Worm (Caenorhabditis elegans) whole organism, early embryonic: ENCODE measurements around the gene drp-1.

Experiments
- B0310.2 ChIP-seq: sonication (generic microtip); optimal IDR thresholded peaks from 2 replicates; lab custom pipeline; 2016; ENCODE audit warnings: mild to moderate bottlenecking, missing genetic modification characterization, missing compliant biosample characterization
- F13C5.2 ChIP-seq: sonication (generic microtip); optimal IDR thresholded peaks from 2 replicates; lab custom pipeline; 2017; ENCODE audit warnings: mild to moderate bottlenecking, missing genetic modification characterization, inconsistent platforms, missing compliant biosample characterization
- aly-1 ChIP-seq: sonication (generic microtip); optimal IDR thresholded peaks from 2 replicates; lab custom pipeline; 2016; ENCODE audit warnings: missing genetic modification characterization, missing compliant biosample characterization
- ama-1 ChIP-seq: fragments of 150-350 bp; optimal IDR thresholded peaks from 2 replicates; lab custom pipeline; 2014
- ceh-13 ChIP-seq: fragments of 200-800 bp; sonication (Bioruptor generic); optimal IDR thresholded peaks from 2 replicates; lab custom pipeline; 2018; ENCODE audit warnings: mild to moderate bottlenecking, missing genetic modification characterization, missing compliant biosample characterization
- ceh-36 ChIP-seq: sonication (generic microtip); optimal IDR thresholded peaks from 2 replicates; lab custom pipeline; 2016; ENCODE audit warnings: missing genetic modification characterization, inconsistent platforms, missing compliant biosample characterization
- ets-7 ChIP-seq: sonication (generic microtip); optimal IDR thresholded peaks from 2 replicates; lab custom pipeline; 2016; ENCODE audit warnings: missing genotype, missing genetic modification characterization, missing compliant biosample characterization
- flt-1 ChIP-seq: fragments of 200-800 bp; sonication (Bioruptor generic); IDR thresholded peaks from 2 replicates; pipeline ENCODE4 v1.3.6; 2022; ENCODE audit warnings: missing genetic modification characterization, missing compliant biosample characterization
- hmbx-1 ChIP-seq: sonication (generic microtip); optimal IDR thresholded peaks from 2 replicates; lab custom pipeline; 2016; ENCODE audit warnings: mild to moderate bottlenecking, missing genetic modification characterization, missing compliant biosample characterization
- hmg-4 ChIP-seq: fragments of 200-800 bp; sonication (Bioruptor generic); optimal IDR thresholded peaks from 2 replicates; lab custom pipeline; 2018; ENCODE audit warnings: mild to moderate bottlenecking, missing genetic modification characterization, missing compliant biosample characterization
- hnd-1 ChIP-seq: sonication (generic microtip); optimal IDR thresholded peaks from 2 replicates; lab custom pipeline; 2016; ENCODE audit warnings: missing genetic modification characterization, missing compliant biosample characterization
- pes-1 ChIP-seq: fragments of 200-800 bp; sonication (Bioruptor generic); IDR thresholded peaks from 2 replicates; pipeline ENCODE4 v1.3.6; 2022; ENCODE audit warnings: missing genetic modification reagents, missing genetic modification characterization, missing compliant biosample characterization
- scrt-1 ChIP-seq: fragments of 200-800 bp; sonication (Bioruptor generic); IDR thresholded peaks from 2 replicates; pipeline ENCODE4 v1.3.6; 2022; ENCODE audit warnings: missing genetic modification characterization, missing compliant biosample characterization
- sea-1 ChIP-seq: fragments of 200-800 bp; sonication (Bioruptor generic); conservative IDR thresholded peaks from 2 replicates; pipeline ENCODE4 v1.3.6; 2022; ENCODE audit warnings: missing genetic modification characterization, missing compliant biosample characterization
- tbx-11 ChIP-seq: fragments of 200-800 bp; sonication (Bioruptor generic); IDR thresholded peaks from 2 replicates; pipeline ENCODE4 v1.3.6; 2022; ENCODE audit warnings: missing genetic modification characterization, missing compliant biosample characterization
- tbx-37 ChIP-seq: fragments of 200-800 bp; sonication (Bioruptor generic); conservative IDR thresholded peaks from 2 replicates; pipeline ENCODE4 v1.3.6; 2022; ENCODE audit warnings: missing genetic modification reagents, missing genetic modification characterization, missing compliant biosample characterization
- tra-4 ChIP-seq: sonication (generic microtip); optimal IDR thresholded peaks from 2 replicates; lab custom pipeline; 2017; ENCODE audit warnings: missing genetic modification characterization, missing compliant biosample characterization

The drp-1 gene

DNA sequence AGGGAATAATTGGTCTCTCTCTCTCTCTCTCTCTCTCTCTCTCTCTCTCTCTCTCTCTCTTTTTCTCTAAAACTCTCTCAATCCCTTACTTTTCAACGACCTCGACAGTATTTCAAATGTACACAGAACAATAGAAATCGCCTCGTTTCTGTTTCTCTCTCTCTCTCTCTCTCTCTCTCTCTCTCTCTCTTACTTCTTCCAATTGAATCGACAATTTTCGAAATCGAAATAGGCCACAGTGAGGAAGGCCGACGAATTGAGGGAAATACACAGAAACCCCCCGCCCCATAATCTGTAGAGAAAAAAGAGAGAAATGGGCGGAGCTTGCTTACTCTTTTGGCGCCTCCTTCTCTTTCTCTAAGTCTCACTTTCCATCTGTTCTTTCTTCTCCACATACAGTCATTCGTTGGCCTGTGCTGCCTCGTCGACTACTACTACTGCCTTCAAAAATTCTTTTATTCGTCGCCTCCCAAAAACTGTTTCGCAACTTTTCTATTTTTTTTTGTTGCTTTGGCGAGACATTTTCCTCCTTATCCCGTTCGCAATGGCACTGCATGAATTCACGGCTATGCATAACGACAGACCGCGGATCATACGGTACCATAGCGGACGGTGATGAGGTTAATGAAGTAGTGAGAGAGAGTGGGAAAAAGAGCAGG lies 23.3 kb downstream of the drp-1 start:
- TF ChIP-seq F13C5.2 (tag; lab: Kevin White, UChicago), result no peak
- no peak for TF ChIP-seq B0310.2
- no peak for TF ChIP-seq hmg-4 (GFP tag; lab: Kevin White, UChicago)
- no peak for TF ChIP-seq pes-1 (GFP tag; lab: Robert Waterston, UW)
- TF ChIP-seq tra-4 (tag; lab: Kevin White, UChicago), result no peak
- no peak for TF ChIP-seq ets-7 (tag; lab: Kevin White, UChicago)
- TF ChIP-seq aly-1, result no peak
- no peak for TF ChIP-seq tbx-37 (GFP tag; lab: Robert Waterston, UW)
- TF ChIP-seq hmbx-1, result no peak
- TF ChIP-seq hnd-1 (tag; lab: Kevin White, UChicago), result no peak
- TF ChIP-seq tbx-11 (GFP tag; lab: Robert Waterston, UW), result no peak
- no peak for TF ChIP-seq sea-1 (GFP tag; lab: Robert Waterston, UW)
- no peak for TF ChIP-seq ama-1

- no peak for TF ChIP-seq ceh-13 (GFP tag; lab: Kevin White, UChicago)
- TF ChIP-seq scrt-1 (GFP tag; lab: Robert Waterston, UW), result no peak
- TF ChIP-seq tbx-37 (GFP tag; lab: Robert Waterston, UW), result no peak
- no peak for TF ChIP-seq hnd-1 (tag; lab: Kevin White, UChicago)
- no peak for TF ChIP-seq flt-1 (GFP tag; lab: Robert Waterston, UW)
- no peak for TF ChIP-seq ets-7 (tag; lab: Kevin White, UChicago)
- TF ChIP-seq tbx-11 (GFP tag; lab: Robert Waterston, UW), result no peak
- no peak for TF ChIP-seq tra-4 (tag; lab: Kevin White, UChicago)
- TF ChIP-seq ceh-36 (tag; lab: Kevin White, UChicago), result no peak
- no peak for TF ChIP-seq B0310.2
These were observed 25.0 kb downstream of the drp-1 start for ce11 chrIV:5563280-5563679.

DNA sequence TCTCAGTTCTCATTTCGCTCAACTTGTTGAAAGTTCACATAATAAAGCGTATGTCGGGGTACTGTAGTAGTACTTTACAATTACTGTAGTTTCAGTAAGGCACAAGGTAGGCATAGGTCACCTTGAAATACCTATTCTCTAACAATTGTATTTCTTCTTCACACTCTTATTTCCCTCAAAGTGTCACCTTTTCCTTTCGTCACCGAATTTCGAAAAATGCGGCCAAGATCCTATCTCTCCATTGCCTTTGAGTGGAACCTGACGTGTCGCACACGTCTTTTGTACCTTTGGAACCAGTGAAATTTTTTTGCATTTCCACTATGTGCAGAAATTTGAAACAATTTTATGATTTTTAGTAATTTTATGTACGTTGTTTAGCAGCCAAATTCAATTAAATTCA lies 26.0 kb downstream of the drp-1 start:
- TF ChIP-seq sea-1 (GFP tag; lab: Robert Waterston, UW), result no peak
- no peak for TF ChIP-seq tbx-37 (GFP tag; lab: Robert Waterston, UW)
- TF ChIP-seq hnd-1 (tag; lab: Kevin White, UChicago), result no peak
- no peak for TF ChIP-seq flt-1 (GFP tag; lab: Robert Waterston, UW)
- no peak for TF ChIP-seq ceh-13 (GFP tag; lab: Kevin White, UChicago)
- TF ChIP-seq tbx-11 (GFP tag; lab: Robert Waterston, UW), result no peak
- TF ChIP-seq pes-1 (GFP tag; lab: Robert Waterston, UW), result no peak
- no peak for TF ChIP-seq scrt-1 (GFP tag; lab: Robert Waterston, UW)
- TF ChIP-seq ama-1, result no peak
- no peak for TF ChIP-seq ceh-36 (tag; lab: Kevin White, UChicago)
- TF ChIP-seq F13C5.2 (tag; lab: Kevin White, UChicago), result no peak
- no peak for TF ChIP-seq ets-7 (tag; lab: Kevin White, UChicago)
- no peak for TF ChIP-seq tra-4 (tag; lab: Kevin White, UChicago)
- no peak for TF ChIP-seq B0310.2
- no peak for TF ChIP-seq hmbx-1

DNA sequence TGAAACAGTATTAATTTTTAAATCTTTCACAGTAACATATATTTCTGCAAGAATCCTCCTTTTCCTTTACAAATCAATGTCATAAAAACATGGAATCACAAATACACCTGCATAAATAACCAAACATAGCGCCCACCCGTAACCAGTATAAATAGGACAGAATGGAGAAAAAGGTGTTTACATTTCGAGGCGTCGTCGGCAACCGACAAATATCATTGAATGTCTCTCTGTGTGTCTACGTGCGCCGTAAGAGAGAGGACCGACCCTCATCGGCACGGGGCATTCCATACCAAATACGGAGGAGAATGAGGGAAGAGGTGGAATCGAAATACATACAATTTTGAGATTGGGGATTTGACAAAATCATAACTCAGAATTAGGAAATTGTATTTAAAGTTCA lies 26.8 kb downstream of the drp-1 start:
- TF ChIP-seq sea-1 (GFP tag; lab: Robert Waterston, UW) (no peak), F13C5.2 (tag; lab: Kevin White, UChicago) (no peak), ets-7 (tag; lab: Kevin White, UChicago) (no peak)

DNA sequence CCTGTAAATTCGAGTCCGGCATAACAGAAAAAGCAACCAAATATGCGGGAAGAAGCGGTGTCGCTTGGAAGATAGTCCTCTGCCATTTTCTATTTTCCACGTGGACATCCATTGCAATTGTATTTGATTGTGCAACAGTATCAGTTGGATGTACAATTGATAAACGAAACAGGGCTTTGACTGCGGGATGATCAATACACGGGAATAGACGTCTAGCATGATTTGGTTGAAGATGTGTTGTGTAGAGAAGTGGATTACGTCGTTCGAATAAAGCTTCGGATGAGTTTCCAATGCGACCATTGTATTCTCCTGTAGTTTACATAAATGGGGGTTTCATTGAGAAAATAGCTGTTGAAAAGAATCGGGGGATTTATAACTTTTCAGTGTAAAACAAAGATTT lies 34.4 kb downstream of the drp-1 start:
- TF ChIP-seq hmbx-1 (no peak), flt-1 (GFP tag; lab: Robert Waterston, UW) (no peak), sea-1 (GFP tag; lab: Robert Waterston, UW) (no peak), scrt-1 (GFP tag; lab: Robert Waterston, UW) (no peak), tbx-37 (GFP tag; lab: Robert Waterston, UW) (no peak), pes-1 (GFP tag; lab: Robert Waterston, UW) (no peak), F13C5.2 (tag; lab: Kevin White, UChicago) (no peak), hnd-1 (tag; lab: Kevin White, UChicago) (no peak), hmg-4 (GFP tag; lab: Kevin White, UChicago) (no peak), ets-7 (tag; lab: Kevin White, UChicago) (no peak), ceh-13 (GFP tag; lab: Kevin White, UChicago) (no peak), ceh-36 (tag; lab: Kevin White, UChicago) (no peak), aly-1 (no peak), ama-1 (no peak), tbx-11 (GFP tag; lab: Robert Waterston, UW) (no peak), tra-4 (tag; lab: Kevin White, UChicago) (no peak), B0310.2 (no peak)

- TF ChIP-seq ceh-36 (tag; lab: Kevin White, UChicago) (no peak), tra-4 (tag; lab: Kevin White, UChicago) (no peak), sea-1 (GFP tag; lab: Robert Waterston, UW) (no peak), scrt-1 (GFP tag; lab: Robert Waterston, UW) (no peak), tbx-11 (GFP tag; lab: Robert Waterston, UW) (no peak), pes-1 (GFP tag; lab: Robert Waterston, UW) (no peak), tbx-37 (GFP tag; lab: Robert Waterston, UW) (no peak), hmg-4 (GFP tag; lab: Kevin White, UChicago) (no peak), flt-1 (GFP tag; lab: Robert Waterston, UW) (no peak), hnd-1 (tag; lab: Kevin White, UChicago) (no peak)
These were observed 35.7 kb downstream of the drp-1 start, which contains the start of gene T12E12.6 for ce11 chrIV:5574033-5574432. Gene T12E12.6, minus strand, starts transcription at chrIV:5574133.
